Fruit fly (Drosophila melanogaster) whole organism, embryonic: ENCODE results near the gene CG45066.

Experiments
- Abd-B ChIP-seq: fragments of 200-800 bp; sonication (Bioruptor generic); optimal IDR thresholded peaks from 2 replicates; lab custom pipeline; 2018; ENCODE audit warnings: missing biosample characterization, mild to moderate bottlenecking, missing genetic modification characterization, moderate library complexity
- Ada2b ChIP-seq: fragments of 200-800 bp; sonication (Bioruptor generic); IDR thresholded peaks from 2 replicates; pipeline ENCODE4 v1.3.6; 2022; ENCODE audit warnings: missing biosample characterization, missing genetic modification characterization
- CG10147 ChIP-seq: fragments of 200-800 bp; sonication (Bioruptor generic); optimal IDR thresholded peaks from 2 replicates; lab custom pipeline; 2019; ENCODE audit warnings: missing biosample characterization, mild to moderate bottlenecking, missing genetic modification characterization, moderate library complexity
- CG10654 ChIP-seq: fragments of 200-800 bp; sonication (Bioruptor generic); optimal IDR thresholded peaks from 2 replicates; lab custom pipeline; 2016; ENCODE audit warnings: missing biosample characterization, missing genetic modification characterization
- CG11456 ChIP-seq: fragments of 200-800 bp; sonication (Bioruptor generic); IDR thresholded peaks from 3 replicates; pipeline ENCODE4 v1.3.6; 2022; ENCODE audit warnings: missing biosample characterization, missing genetic modification characterization
- CG1233 ChIP-seq: fragments of 200-800 bp; sonication (Bioruptor generic); optimal IDR thresholded peaks from 4 replicates; lab custom pipeline; 2018; ENCODE audit warnings: missing biosample characterization, mild to moderate bottlenecking, missing genetic modification characterization
- CG13287 ChIP-seq: fragments of 200-800 bp; sonication (Bioruptor generic); IDR thresholded peaks from 2 replicates; pipeline ENCODE4 v1.3.6; 2022; ENCODE audit warnings: missing biosample characterization, missing genetic modification characterization; ENCODE audit not compliant: partially characterized antibody
- CG14441 ChIP-seq: fragments of 200-800 bp; sonication (Bioruptor generic); IDR thresholded peaks from 2 replicates; pipeline ENCODE4 v1.3.6; 2022; ENCODE audit warnings: missing biosample characterization, missing genetic modification characterization
- CG14860 ChIP-seq: fragments of 200-800 bp; sonication (Bioruptor generic); IDR thresholded peaks from 3 replicates; pipeline ENCODE4 v1.3.6; 2022; ENCODE audit warnings: missing biosample characterization, missing genetic modification characterization; ENCODE audit not compliant: partially characterized antibody
- CG16815 ChIP-seq: fragments of 200-800 bp; sonication (Bioruptor generic); optimal IDR thresholded peaks from 3 replicates; lab custom pipeline; 2017; ENCODE audit warnings: missing biosample characterization, mild to moderate bottlenecking, missing genetic modification characterization
- CG17328 ChIP-seq: fragments of 200-800 bp; sonication (Bioruptor generic); IDR thresholded peaks from 2 replicates; pipeline ENCODE4 v1.3.6; 2022; ENCODE audit warnings: missing biosample characterization, missing genetic modification characterization
- CG18262 ChIP-seq: fragments of 200-800 bp; optimal IDR thresholded peaks from 3 replicates; lab custom pipeline; 2019; ENCODE audit warnings: missing biosample characterization, mild to moderate bottlenecking, missing genetic modification characterization, moderate library complexity
- CG18599 ChIP-seq: fragments of 200-800 bp; sonication (Bioruptor generic); optimal IDR thresholded peaks from 3 replicates; lab custom pipeline; 2017; ENCODE audit warnings: missing biosample characterization, missing genetic modification characterization, mild to moderate bottlenecking, moderate library complexity, missing genetic modification reagents
- CG2678 ChIP-seq: fragments of 200-800 bp; sonication (Bioruptor generic); optimal IDR thresholded peaks from 3 replicates; lab custom pipeline; 2019; ENCODE audit warnings: missing biosample characterization, mild to moderate bottlenecking, missing genetic modification characterization, moderate library complexity
- CG31388 ChIP-seq: fragments of 200-800 bp; sonication (Bioruptor generic); optimal IDR thresholded peaks from 2 replicates; lab custom pipeline; 2016; ENCODE audit warnings: missing biosample characterization, missing genetic modification characterization
- CG32532 ChIP-seq: fragments of 200-800 bp; sonication (Bioruptor generic); IDR thresholded peaks from 2 replicates; pipeline ENCODE4 v1.3.6; 2022; ENCODE audit warnings: missing biosample characterization, missing genetic modification characterization
- CG32767 ChIP-seq: fragments of 200-800 bp; sonication (Bioruptor generic); IDR thresholded peaks from 2 replicates; pipeline ENCODE4 v1.3.6; 2022; ENCODE audit warnings: missing biosample characterization, missing genetic modification characterization
- CG4424 ChIP-seq: fragments of 200-800 bp; sonication (Bioruptor generic); optimal IDR thresholded peaks from 3 replicates; lab custom pipeline; 2016; ENCODE audit warnings: missing biosample characterization, missing genetic modification characterization
- CG4730 ChIP-seq: fragments of 200-800 bp; sonication (Bioruptor generic); IDR thresholded peaks from 2 replicates; pipeline ENCODE4 v1.3.6; 2022; ENCODE audit warnings: missing biosample characterization, missing genetic modification characterization
- CG6683 ChIP-seq: fragments of 200-800 bp; sonication (Bioruptor generic); optimal IDR thresholded peaks from 2 replicates; lab custom pipeline; 2017; ENCODE audit warnings: missing biosample characterization, mild to moderate bottlenecking, missing genetic modification characterization, missing genetic modification reagents
- CG7556 ChIP-seq: fragments of 200-800 bp; sonication (Bioruptor generic); optimal IDR thresholded peaks from 2 replicates; lab custom pipeline; 2017; ENCODE audit warnings: missing biosample characterization, mild to moderate bottlenecking, missing genetic modification characterization
- CG7928 ChIP-seq: fragments of 200-800 bp; sonication (Bioruptor generic); optimal IDR thresholded peaks from 2 replicates; lab custom pipeline; 2017; ENCODE audit warnings: missing biosample characterization, mild to moderate bottlenecking, missing genetic modification characterization
- CG8281 ChIP-seq: fragments of 200-800 bp; sonication (Bioruptor generic); optimal IDR thresholded peaks from 2 replicates; lab custom pipeline; 2018; ENCODE audit warnings: missing biosample characterization, mild to moderate bottlenecking, missing genetic modification characterization, moderate library complexity
- CG8765 ChIP-seq: fragments of 200-800 bp; sonication (Bioruptor generic); IDR thresholded peaks from 2 replicates; pipeline ENCODE4 v1.3.6; 2022; ENCODE audit warnings: missing biosample characterization, missing genetic modification characterization
- CG9876 ChIP-seq: fragments of 200-800 bp; sonication (Bioruptor generic); optimal IDR thresholded peaks from 2 replicates; lab custom pipeline; 2016; ENCODE audit warnings: missing biosample characterization, missing genetic modification characterization
- Hand ChIP-seq: fragments of 200-800 bp; sonication (Bioruptor generic); optimal IDR thresholded peaks from 2 replicates; lab custom pipeline; 2017; ENCODE audit warnings: mild to moderate bottlenecking, missing biosample characterization, missing genetic modification reagents, missing genetic modification characterization
- Kr ChIP-seq: fragments of 200-800 bp; sonication (Bioruptor generic); optimal IDR thresholded peaks from 2 replicates; lab custom pipeline; 2017; ENCODE audit warnings: missing biosample characterization, mild to moderate bottlenecking, missing genetic modification characterization
- Max ChIP-seq: fragments of 200-800 bp; sonication (Bioruptor generic); optimal IDR thresholded peaks from 2 replicates; lab custom pipeline; 2016; ENCODE audit warnings: missing biosample characterization, mild to moderate bottlenecking, missing genetic modification characterization
- Myb ChIP-seq: fragments of 200-800 bp; sonication (Bioruptor generic); optimal IDR thresholded peaks from 2 replicates; lab custom pipeline; 2016; ENCODE audit warnings: missing biosample characterization, missing genetic modification characterization
- NK7.1 ChIP-seq: fragments of 200-800 bp; sonication (Bioruptor generic); optimal IDR thresholded peaks from 3 replicates; lab custom pipeline; 2016; ENCODE audit warnings: missing biosample characterization, missing genetic modification characterization
- Pdp1 ChIP-seq, 2 experiments: fragments of 200-800 bp; sonication (Bioruptor generic); optimal IDR thresholded peaks; 3 replicates each; lab custom pipeline; 2016; ENCODE audit warnings: missing biosample characterization in 2 of 2, missing genetic modification characterization in 2 of 2, mild to moderate bottlenecking in 1 of 2, moderate library complexity in 1 of 2
- Poxn ChIP-seq: fragments of 200-800 bp; sonication (Bioruptor generic); IDR thresholded peaks from 2 replicates; pipeline ENCODE4 v1.3.6; 2022; ENCODE audit warnings: missing biosample characterization, missing genetic modification characterization
- Sin3A ChIP-seq: fragments of >200 bp; optimal IDR thresholded peaks from 2 replicates; lab custom pipeline; 2018
- abd-A ChIP-seq: fragments of 200-800 bp; sonication (Bioruptor generic); optimal IDR thresholded peaks from 3 replicates; lab custom pipeline; 2019; ENCODE audit warnings: missing biosample characterization, mild to moderate bottlenecking, missing genetic modification characterization, moderate library complexity
- ap ChIP-seq: fragments of 200-800 bp; sonication (Bioruptor generic); IDR thresholded peaks from 2 replicates; pipeline ENCODE4 v1.3.6; 2022; ENCODE audit warnings: missing biosample characterization, missing genetic modification characterization
- ash1 ChIP-seq: fragments of 200-800 bp; sonication (Bioruptor generic); optimal IDR thresholded peaks from 2 replicates; lab custom pipeline; 2018; ENCODE audit warnings: missing biosample characterization, mild to moderate bottlenecking, missing genetic modification characterization
- bowl ChIP-seq: fragments of 200-800 bp; sonication (Bioruptor generic); IDR thresholded peaks from 2 replicates; pipeline ENCODE4 v1.3.6; 2022; ENCODE audit warnings: missing biosample characterization, missing genetic modification characterization
- br ChIP-seq: fragments of >200 bp; optimal IDR thresholded peaks from 2 replicates; lab custom pipeline; 2017
- esg ChIP-seq: fragments of 200-800 bp; sonication (Bioruptor generic); conservative IDR thresholded peaks from 2 replicates; pipeline ENCODE4 v1.3.6; 2022; ENCODE audit warnings: missing biosample characterization, missing genetic modification characterization
- grau ChIP-seq: fragments of 200-800 bp; optimal IDR thresholded peaks from 3 replicates; lab custom pipeline; 2019; ENCODE audit warnings: missing biosample characterization, mild to moderate bottlenecking, missing genetic modification characterization, moderate library complexity
- ind ChIP-seq: fragments of 200-800 bp; sonication (Bioruptor generic); optimal IDR thresholded peaks from 3 replicates; lab custom pipeline; 2016; ENCODE audit warnings: missing biosample characterization, missing genetic modification characterization
- nerfin-1 ChIP-seq: fragments of 200-800 bp; sonication (Bioruptor generic); optimal IDR thresholded peaks from 3 replicates; lab custom pipeline; 2019; ENCODE audit warnings: missing biosample characterization, mild to moderate bottlenecking, missing genetic modification characterization, moderate library complexity
- nom ChIP-seq: fragments of 200-800 bp; sonication (Bioruptor generic); optimal IDR thresholded peaks from 2 replicates; lab custom pipeline; 2017; ENCODE audit warnings: missing biosample characterization, missing genetic modification characterization, mild to moderate bottlenecking, moderate library complexity, missing genetic modification reagents
- oc ChIP-seq: fragments of 200-800 bp; sonication (Bioruptor generic); optimal IDR thresholded peaks from 2 replicates; lab custom pipeline; 2018; ENCODE audit warnings: missing biosample characterization, mild to moderate bottlenecking, missing genetic modification characterization, moderate library complexity
- onecut ChIP-seq: fragments of 200-800 bp; sonication (Bioruptor generic); IDR thresholded peaks from 2 replicates; pipeline ENCODE4 v1.3.6; 2022; ENCODE audit warnings: missing biosample characterization, missing genetic modification characterization
- psq ChIP-seq: fragments of 200-800 bp; sonication (Bioruptor generic); optimal IDR thresholded peaks from 2 replicates; lab custom pipeline; 2017; ENCODE audit warnings: missing biosample characterization, missing genetic modification characterization
- slbo ChIP-seq: fragments of 200-800 bp; sonication (Bioruptor generic); IDR thresholded peaks from 2 replicates; pipeline ENCODE4 v1.3.6; 2022; ENCODE audit warnings: missing biosample characterization, missing genetic modification characterization
- sr ChIP-seq: fragments of 200-800 bp; sonication (Bioruptor generic); IDR thresholded peaks from 3 replicates; pipeline ENCODE4 v1.3.6; 2022; ENCODE audit warnings: missing biosample characterization, missing genetic modification characterization
- usp ChIP-seq: fragments of >200 bp; optimal IDR thresholded peaks from 2 replicates; lab custom pipeline; 2017; ENCODE audit warnings: missing biosample characterization, missing genetic modification characterization

CG45066 gene

DNA sequence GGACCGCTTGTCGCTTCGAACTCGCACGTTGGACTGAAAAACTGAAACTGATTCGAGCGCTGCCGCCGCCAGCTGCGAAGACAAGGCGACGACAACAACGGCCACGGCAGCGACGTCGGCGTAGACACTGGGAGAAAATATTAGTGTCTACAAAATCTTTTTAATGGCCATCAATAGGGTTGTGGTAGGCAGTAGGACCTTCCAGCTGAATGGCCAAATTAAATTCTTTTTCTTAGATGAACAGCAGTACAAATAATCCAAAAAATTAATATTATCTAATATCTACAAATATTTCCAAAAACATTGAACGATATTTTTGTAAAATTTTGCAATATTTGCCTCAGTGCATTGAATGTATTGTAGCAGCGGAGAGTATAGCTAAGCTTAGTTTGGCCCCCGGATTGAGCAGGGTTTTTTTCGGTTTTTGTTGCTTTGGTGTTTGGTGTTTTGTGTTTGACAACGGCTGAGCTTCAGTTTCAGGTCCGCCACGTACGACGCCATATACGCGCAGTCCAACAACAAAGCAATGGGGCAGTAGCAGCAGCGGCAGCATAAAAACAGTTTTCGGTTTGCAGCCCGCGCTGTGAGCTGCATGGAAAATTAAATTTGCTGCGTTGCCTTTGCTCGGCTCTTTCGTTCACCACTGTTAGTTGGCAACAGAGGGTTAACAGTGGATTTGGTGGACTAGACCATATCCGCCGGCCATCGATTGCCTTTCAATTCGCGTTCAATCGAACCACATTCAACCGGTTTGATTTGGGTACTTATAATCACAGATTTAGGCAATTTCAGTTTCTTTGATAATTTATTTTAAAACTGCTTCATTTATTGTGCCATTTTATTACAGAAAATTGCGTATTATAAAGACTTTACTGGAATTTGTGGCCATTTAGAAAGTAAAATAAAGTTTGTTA is 3.9 kb downstream of the CG45066 start, which contains the start of gene Cht7 (continued):
- TF ChIP-seq sr (GFP tag; lab: Robert Waterston, UW): no peak
- peak; percentile 47 for TF ChIP-seq CG6683 (GFP tag; lab: Kevin White, UChicago)
- peak; percentile 90 for TF ChIP-seq CG7556 (GFP tag; lab: Kevin White, UChicago)
- no peak for TF ChIP-seq usp (GFP tag; lab: Kevin White, UChicago)
- TF ChIP-seq Myb (GFP tag; lab: Kevin White, UChicago): peak; percentile 30
- peak; percentile 80 for TF ChIP-seq CG4730 (GFP tag; lab: Robert Waterston, UW)
- TF ChIP-seq Pdp1 (GFP tag; optimal IDR thresholded peaks at IDR 0.05; lab: Kevin White, UChicago): peak; percentile 64 to 77
- TF ChIP-seq CG9876 (GFP tag; lab: Kevin White, UChicago): peak; percentile 40
- peak; percentile 91 for TF ChIP-seq CG2678
- TF ChIP-seq CG8281 (tag; lab: Kevin White, UChicago): peak; percentile 49
- TF ChIP-seq CG10654: peak; percentile 49
- TF ChIP-seq CG8765 (GFP tag; lab: Robert Waterston, UW): no peak; the same call in 1 of the 2 replicates
- TF ChIP-seq nerfin-1 (tag; lab: Kevin White, UChicago): peak; percentile 58
- peak; percentile 55 for TF ChIP-seq CG7928 (GFP tag; lab: Kevin White, UChicago)
- TF ChIP-seq Max: peak; percentile 68
- no peak for TF ChIP-seq ash1
- peak; percentile 80 for TF ChIP-seq bowl (GFP tag; lab: Robert Waterston, UW)
- TF ChIP-seq CG11456 (GFP tag; lab: Robert Waterston, UW): peak; percentile 77
- TF ChIP-seq CG16815 (GFP tag; lab: Kevin White, UChicago): peak; percentile 74
- TF ChIP-seq CG13287 (GFP tag; lab: Robert Waterston, UW): no peak
- TF ChIP-seq Abd-B (GFP tag; lab: Kevin White, UChicago): peak; percentile 84
- TF ChIP-seq CG14860 (GFP tag; lab: Robert Waterston, UW): no peak
- no peak for TF ChIP-seq Sin3A (lab: Kevin White, UChicago)
- TF ChIP-seq CG32767 (GFP tag; lab: Robert Waterston, UW): peak; percentile 81; the same call in 1 of the 2 replicates
- no peak for TF ChIP-seq Poxn (GFP tag; lab: Robert Waterston, UW)
- TF ChIP-seq CG18599 (GFP tag; lab: Kevin White, UChicago): peak; percentile 85
- TF ChIP-seq CG32532 (GFP tag; lab: Robert Waterston, UW): peak; percentile 88
- no peak for TF ChIP-seq Kr (GFP tag; lab: Kevin White, UChicago)
- TF ChIP-seq abd-A (tag; lab: Kevin White, UChicago): peak; percentile 56
- peak; percentile 65 for TF ChIP-seq Hand (GFP tag; lab: Kevin White, UChicago)
- peak; percentile 77 for TF ChIP-seq ind (GFP tag; lab: Kevin White, UChicago)
- TF ChIP-seq esg (GFP tag; lab: Robert Waterston, UW): peak; percentile 79
- TF ChIP-seq psq: peak; percentile 52
- peak; percentile 90 for TF ChIP-seq oc (tag; lab: Kevin White, UChicago)
- peak; percentile 91 for TF ChIP-seq grau (tag; lab: Kevin White, UChicago)
- TF ChIP-seq onecut (GFP tag; lab: Robert Waterston, UW): peak; percentile 58
- TF ChIP-seq CG14441 (GFP tag; lab: Robert Waterston, UW): peak; percentile 85
- TF ChIP-seq CG10147: peak; percentile 82
- peak; percentile 63; the same call in 1 of the 2 replicates for TF ChIP-seq CG17328 (GFP tag; lab: Robert Waterston, UW)
- peak; percentile 82 for TF ChIP-seq nom
- peak; percentile 50 for TF ChIP-seq CG31388
- peak; percentile 18 for TF ChIP-seq NK7.1
- TF ChIP-seq CG4424 (GFP tag; lab: Kevin White, UChicago): peak; percentile 77
- no peak for TF ChIP-seq br
- TF ChIP-seq slbo: peak; percentile 87
- peak; percentile 89 for TF ChIP-seq CG18262 (tag; lab: Kevin White, UChicago)
- TF ChIP-seq CG1233 (GFP tag; lab: Kevin White, UChicago): peak; percentile 60
- peak; percentile 75 for TF ChIP-seq ap (GFP tag; lab: Robert Waterston, UW)
- TF ChIP-seq Ada2b: peak; percentile 79
